Worm (Caenorhabditis elegans): ENCODE measurements around the gene lnp-1.

DNA sequence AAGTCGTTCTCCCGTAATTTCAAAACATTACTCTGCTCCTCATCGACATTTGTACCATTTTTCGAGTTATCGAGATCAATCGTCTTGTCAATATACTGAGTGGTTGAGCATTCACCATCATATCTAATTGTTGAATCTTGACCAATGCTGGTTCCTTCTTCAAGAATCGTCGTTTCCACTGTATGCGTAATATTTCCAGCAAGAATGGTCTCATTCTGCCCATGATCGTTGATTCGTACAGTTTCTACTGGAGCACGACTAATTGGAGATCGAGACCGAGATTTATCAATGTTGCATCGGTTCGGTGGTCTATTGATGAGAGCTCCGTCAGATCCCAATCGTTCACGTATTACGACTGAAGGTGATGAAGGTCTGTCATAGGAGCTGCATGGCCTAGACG is 11.0 kb downstream of the lnp-1 start:
- no peak for TF ChIP-seq D1046.2 (GFP tag; IDR thresholded peaks at IDR 0.05)
- no peak for TF ChIP-seq daf-8 (GFP tag; IDR thresholded peaks at IDR 0.05)
- no peak for TF ChIP-seq mdl-1 (tag; optimal IDR thresholded peaks at IDR 0.05)
- TF ChIP-seq egl-27 (tag; optimal IDR thresholded peaks at IDR 0.05) = no peak
- TF ChIP-seq madf-5 (GFP tag; IDR thresholded peaks at IDR 0.05) = no peak
- no peak for TF ChIP-seq lin-15B (tag; optimal IDR thresholded peaks at IDR 0.05)
- TF ChIP-seq dmd-9 (GFP tag; IDR thresholded peaks at IDR 0.05) = no peak
- no peak for TF ChIP-seq nhr-28 (tag; optimal IDR thresholded peaks at IDR 0.05)

Measured in whole organism, L4 larva.